Worm (Caenorhabditis elegans) whole organism, L2 larva: ENCODE results near the gene vab-3.

ENCODE experiments used
- C34F6.9 ChIP-seq: fragments of 150-350 bp; optimal IDR thresholded peaks from 2 replicates; lab custom pipeline; 2014; ENCODE audit warnings: missing biosample characterization, missing genetic modification characterization
- F13H6.1 ChIP-seq: sonication (generic microtip); optimal IDR thresholded peaks from 2 replicates; lab custom pipeline; 2016; ENCODE audit warnings: missing genetic modification characterization, missing compliant biosample characterization
- R02D3.7 ChIP-seq: fragments of 150-350 bp; optimal IDR thresholded peaks from 2 replicates; lab custom pipeline; 2014; ENCODE audit warnings: missing biosample characterization, missing genetic modification characterization
- Y55F3AM.14 ChIP-seq: fragments of 200-800 bp; sonication (Bioruptor generic); optimal IDR thresholded peaks from 2 replicates; lab custom pipeline; 2018; ENCODE audit warnings: mild to moderate bottlenecking, missing genetic modification characterization, missing compliant biosample characterization
- ZK546.5 ChIP-seq: sonication (generic microtip); optimal IDR thresholded peaks from 2 replicates; lab custom pipeline; 2017; ENCODE audit warnings: missing biosample characterization, missing genetic modification characterization
- alr-1 ChIP-seq: fragments of 150-350 bp; optimal IDR thresholded peaks from 2 replicates; lab custom pipeline; 2014; ENCODE audit warnings: missing biosample characterization, missing genetic modification characterization
- aly-2 ChIP-seq: fragments of 150-350 bp; optimal IDR thresholded peaks from 2 replicates; lab custom pipeline; 2014; ENCODE audit warnings: missing biosample characterization, missing genetic modification characterization
- ama-1 ChIP-seq: fragments of 150-350 bp; optimal IDR thresholded peaks from 2 replicates; lab custom pipeline; 2018; ENCODE audit warnings: inconsistent platforms
- blmp-1 ChIP-seq: sonication (generic microtip); optimal IDR thresholded peaks from 2 replicates; lab custom pipeline; 2017; ENCODE audit warnings: missing genetic modification characterization, mild to moderate bottlenecking, missing compliant biosample characterization, antibody characterized with exemption, moderate library complexity; ENCODE audit not compliant: insufficient read depth
- ceh-16 ChIP-seq: fragments of 150-350 bp; optimal IDR thresholded peaks from 2 replicates; lab custom pipeline; 2014; ENCODE audit warnings: missing biosample characterization, missing genetic modification characterization
- ceh-82 ChIP-seq: fragments of 150-350 bp; optimal IDR thresholded peaks from 2 replicates; lab custom pipeline; 2014; ENCODE audit warnings: missing biosample characterization, missing genetic modification characterization
- crh-2 ChIP-seq: sonication (generic microtip); optimal IDR thresholded peaks from 2 replicates; lab custom pipeline; 2017; ENCODE audit warnings: missing biosample characterization, missing genetic modification characterization
- dmd-4 ChIP-seq: sonication (generic microtip); optimal IDR thresholded peaks from 2 replicates; lab custom pipeline; 2017; ENCODE audit warnings: missing biosample characterization, missing genetic modification characterization
- egl-27 ChIP-seq: sonication (generic microtip); optimal IDR thresholded peaks from 3 replicates; lab custom pipeline; 2017; ENCODE audit warnings: missing biosample characterization, missing genetic modification reagents, missing genetic modification characterization
- elt-1 ChIP-seq: fragments of 150-350 bp; optimal IDR thresholded peaks from 2 replicates; lab custom pipeline; 2014; ENCODE audit warnings: missing biosample characterization, missing genetic modification characterization
- elt-3 ChIP-seq: sonication (generic microtip); optimal IDR thresholded peaks from 2 replicates; lab custom pipeline; 2017; ENCODE audit warnings: missing biosample characterization, missing genetic modification characterization
- fos-1 ChIP-seq: fragments of 150-350 bp; optimal IDR thresholded peaks from 2 replicates; lab custom pipeline; 2014; ENCODE audit warnings: missing biosample characterization, missing genetic modification characterization
- gmeb-1 ChIP-seq: fragments of 150-350 bp; optimal IDR thresholded peaks from 2 replicates; lab custom pipeline; 2014; ENCODE audit warnings: missing biosample characterization, missing genetic modification characterization
- lin-11 ChIP-seq: fragments of 150-350 bp; sonication (generic microtip); optimal IDR thresholded peaks from 2 replicates; lab custom pipeline; 2014; ENCODE audit warnings: missing biosample characterization, missing genetic modification characterization, inconsistent platforms, mixed read lengths
- lin-13 ChIP-seq: fragments of 150-350 bp; optimal IDR thresholded peaks from 2 replicates; lab custom pipeline; 2014; ENCODE audit warnings: missing biosample characterization, missing genetic modification reagents, missing genetic modification characterization
- lin-39 ChIP-seq: fragments of 150-350 bp; optimal IDR thresholded peaks from 2 replicates; lab custom pipeline; 2014; ENCODE audit warnings: missing biosample characterization, missing genetic modification reagents, missing genetic modification characterization
- lsy-2 ChIP-seq, 2 experiments: fragments of 150-350 bp in 1 of 2; sonication (generic microtip) in 1 of 2; optimal IDR thresholded peaks; 2 replicates each; lab custom pipeline; 2014 to 2017; ENCODE audit warnings: missing biosample characterization in 2 of 2, missing genetic modification characterization in 2 of 2
- mab-5 ChIP-seq: fragments of 150-350 bp; optimal IDR thresholded peaks from 2 replicates; lab custom pipeline; 2014; ENCODE audit warnings: missing biosample characterization, missing genetic modification characterization
- mbf-1 ChIP-seq: sonication (generic microtip); optimal IDR thresholded peaks from 2 replicates; lab custom pipeline; 2017; ENCODE audit warnings: missing biosample characterization, missing genetic modification characterization
- mdl-1 ChIP-seq, 2 experiments: fragments of 150-350 bp in 1 of 2; sonication (generic microtip) in 1 of 2; optimal IDR thresholded peaks; 2 replicates each; lab custom pipeline; 2017; ENCODE audit warnings: missing biosample characterization in 2 of 2, missing genetic modification characterization in 2 of 2
- nhr-10 ChIP-seq: sonication (generic microtip); optimal IDR thresholded peaks from 2 replicates; lab custom pipeline; 2017; ENCODE audit warnings: missing biosample characterization, missing genetic modification characterization
- nhr-11 ChIP-seq: fragments of 150-350 bp; optimal IDR thresholded peaks from 2 replicates; lab custom pipeline; 2014; ENCODE audit warnings: missing biosample characterization, missing genetic modification characterization
- nhr-12 ChIP-seq: fragments of 150-350 bp; optimal IDR thresholded peaks from 2 replicates; lab custom pipeline; 2014; ENCODE audit warnings: missing biosample characterization, missing genetic modification characterization
- nhr-129 ChIP-seq: fragments of 150-350 bp; optimal IDR thresholded peaks from 2 replicates; lab custom pipeline; 2014; ENCODE audit warnings: missing biosample characterization, missing genetic modification characterization
- nhr-21 ChIP-seq: fragments of 150-350 bp; optimal IDR thresholded peaks from 2 replicates; lab custom pipeline; 2014; ENCODE audit warnings: missing biosample characterization, missing genetic modification characterization
- nhr-23 ChIP-seq: fragments of 150-350 bp; optimal IDR thresholded peaks from 2 replicates; lab custom pipeline; 2014; ENCODE audit warnings: missing biosample characterization, missing genetic modification reagents, missing genetic modification characterization
- nhr-237 ChIP-seq: fragments of 150-350 bp; optimal IDR thresholded peaks from 2 replicates; lab custom pipeline; 2014; ENCODE audit warnings: missing biosample characterization, missing genetic modification characterization
- nhr-25 ChIP-seq: fragments of 150-350 bp; sonication (generic microtip); optimal IDR thresholded peaks from 3 replicates; lab custom pipeline; 2014; ENCODE audit warnings: missing biosample characterization, missing genetic modification characterization
- nhr-6 ChIP-seq: fragments of 150-350 bp; optimal IDR thresholded peaks from 2 replicates; lab custom pipeline; 2014; ENCODE audit warnings: missing biosample characterization, missing genetic modification characterization
- nhr-77 ChIP-seq: fragments of 150-350 bp; optimal IDR thresholded peaks from 2 replicates; lab custom pipeline; 2014; ENCODE audit warnings: missing biosample characterization, missing genetic modification characterization
- peb-1 ChIP-seq: fragments of 150-350 bp; optimal IDR thresholded peaks from 2 replicates; lab custom pipeline; 2014; ENCODE audit warnings: missing biosample characterization, missing genetic modification characterization
- sem-4 ChIP-seq: fragments of 150-350 bp; optimal IDR thresholded peaks from 2 replicates; lab custom pipeline; 2014; ENCODE audit warnings: missing biosample characterization, missing genetic modification reagents, missing genetic modification characterization
- skn-1 ChIP-seq: sonication (generic microtip); optimal IDR thresholded peaks from 2 replicates; lab custom pipeline; 2017; ENCODE audit warnings: missing biosample characterization, missing genetic modification characterization
- sma-3 ChIP-seq: sonication (generic microtip); optimal IDR thresholded peaks from 2 replicates; lab custom pipeline; 2016; ENCODE audit warnings: missing genetic modification reagents, missing genetic modification characterization, missing compliant biosample characterization
- sma-9 ChIP-seq, 2 experiments: fragments of 150-350 bp in 1 of 2; sonication (generic microtip) in 1 of 2; optimal IDR thresholded peaks; 2 replicates each; lab custom pipeline; 2014 to 2016; ENCODE audit warnings: missing genetic modification characterization in 2 of 2, mild to moderate bottlenecking in 1 of 2, missing biosample characterization in 1 of 2, missing compliant biosample characterization in 1 of 2, missing genetic modification reagents in 1 of 2, moderate library complexity in 1 of 2
- snpc-4 ChIP-seq: fragments of 150-350 bp; optimal IDR thresholded peaks from 2 replicates; lab custom pipeline; 2014; ENCODE audit warnings: missing biosample characterization, missing genetic modification characterization
- unc-39 ChIP-seq: fragments of 150-350 bp; optimal IDR thresholded peaks from 2 replicates; lab custom pipeline; 2014; ENCODE audit warnings: missing biosample characterization, missing genetic modification characterization
- unc-55 ChIP-seq: fragments of 150-350 bp; sonication (generic microtip); optimal IDR thresholded peaks from 3 replicates; lab custom pipeline; 2014; ENCODE audit warnings: missing biosample characterization, missing genetic modification reagents, missing genetic modification characterization
- unc-62 ChIP-seq: fragments of 150-350 bp; optimal IDR thresholded peaks from 2 replicates; lab custom pipeline; 2014; ENCODE audit warnings: missing biosample characterization, missing genetic modification reagents, missing genetic modification characterization
- zag-1 ChIP-seq: fragments of 150-350 bp; optimal IDR thresholded peaks from 2 replicates; lab custom pipeline; 2014; ENCODE audit warnings: missing biosample characterization, missing genetic modification characterization
- ztf-1 ChIP-seq: fragments of 200-800 bp; sonication (Bioruptor generic); conservative IDR thresholded peaks from 2 replicates; pipeline ENCODE4 v1.3.6; 2022; ENCODE audit warnings: missing genetic modification characterization, missing compliant biosample characterization
- ztf-11 ChIP-seq: sonication (generic microtip); optimal IDR thresholded peaks from 2 replicates; lab custom pipeline; 2017; ENCODE audit warnings: missing biosample characterization, missing genetic modification characterization
- ztf-4 ChIP-seq: fragments of 150-350 bp; optimal IDR thresholded peaks from 2 replicates; lab custom pipeline; 2014; ENCODE audit warnings: missing biosample characterization, missing genetic modification characterization

vab-3 gene

ce11 chrX:10566775-10567174 lies 67.1 kb downstream of the vab-3 start (continued):
- TF ChIP-seq ZK546.5 (tag; lab: Kevin White, UChicago) (no peak), egl-27 (tag; lab: Kevin White, UChicago) (no peak), lin-11 (no peak), zag-1 (no peak), nhr-11 (tag; lab: Kevin White, UChicago) (no peak), lin-13 (GFP tag; lab: Kevin White, UChicago) (peak; percentile 9), sem-4 (tag; lab: Kevin White, UChicago) (no peak), ceh-82 (tag; lab: Kevin White, UChicago) (no peak), fos-1 (peak; percentile 56), unc-62 (GFP tag; lab: Kevin White, UChicago) (no peak), ztf-1 (no peak), alr-1 (tag; lab: Kevin White, UChicago) (no peak), nhr-25 (no peak), lin-39 (tag; lab: Kevin White, UChicago) (no peak), ztf-11 (no peak), C34F6.9 (tag; lab: Kevin White, UChicago) (peak; percentile 33), gmeb-1 (tag; lab: Kevin White, UChicago) (peak; percentile 48), mbf-1 (tag; lab: Kevin White, UChicago) (no peak)
- TF ChIP-seq, all 48 proteins: peak for 11

DNA sequence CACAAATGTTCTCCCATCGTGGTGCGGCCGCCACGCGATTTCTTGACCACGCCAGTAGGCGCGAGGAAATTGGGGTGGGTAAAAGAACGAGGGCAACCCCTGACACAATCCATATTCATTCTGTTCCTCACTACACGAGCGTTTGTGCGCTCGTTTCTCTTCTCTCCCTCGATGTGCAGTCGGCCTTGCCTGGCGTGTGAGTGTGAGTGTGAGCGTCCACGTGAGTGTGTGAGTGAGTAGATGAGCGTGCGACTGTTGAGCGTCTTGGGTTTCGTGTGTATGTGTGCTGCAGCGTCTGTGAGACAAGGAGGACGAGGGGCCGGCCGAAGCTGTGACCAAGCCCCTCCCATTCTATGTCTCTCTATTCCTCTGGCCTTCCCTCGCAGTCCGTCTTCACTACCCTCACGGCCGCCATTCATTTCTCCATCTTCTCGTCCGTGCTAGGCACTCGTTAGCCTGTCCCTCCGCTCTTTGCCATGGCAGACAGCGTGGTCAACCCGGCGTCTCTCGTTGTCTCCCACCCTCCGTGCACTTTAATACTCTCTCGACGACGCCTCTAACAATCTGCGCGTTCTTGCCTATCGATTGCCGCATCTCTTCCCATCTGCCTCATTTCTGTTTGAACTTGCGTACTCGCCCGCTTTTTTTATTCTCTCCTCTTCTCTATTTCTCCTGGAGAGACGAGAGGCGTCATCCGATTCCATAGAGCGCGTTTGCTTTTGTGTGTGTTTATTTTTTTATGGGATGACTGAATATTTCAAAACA lies 68.9 kb downstream of the vab-3 start:
- TF ChIP-seq mbf-1 (tag; lab: Kevin White, UChicago) (peak; percentile 8), ceh-16 (tag; lab: Kevin White, UChicago) (peak; percentile 89), ztf-11 (peak; percentile 81), ztf-4 (tag; lab: Kevin White, UChicago) (peak; percentile 53), unc-39 (tag; lab: Kevin White, UChicago) (peak; percentile 78), nhr-129 (tag; lab: Kevin White, UChicago) (peak; percentile 91), lin-13 (GFP tag; lab: Kevin White, UChicago) (peak; percentile 88), ceh-82 (tag; lab: Kevin White, UChicago) (peak; percentile 41), skn-1 (tag; lab: Kevin White, UChicago) (peak; percentile 47), nhr-23 (tag; lab: Kevin White, UChicago) (no peak), nhr-12 (tag; lab: Kevin White, UChicago) (no peak), lin-11 (peak; percentile 80), Y55F3AM.14 (peak; percentile 87), unc-62 (GFP tag; lab: Kevin White, UChicago) (peak; percentile 31), nhr-25 (peak; percentile 93), sma-9 (GFP tag; optimal IDR thresholded peaks at IDR 0.05; lab: Kevin White, UChicago) (peak; percentile 95), sma-9 (tag; optimal IDR thresholded peaks at IDR 0.05; lab: Kevin White, UChicago) (no peak), crh-2 (tag; lab: Kevin White, UChicago) (peak; percentile 96), blmp-1 (tag; lab: Kevin White, UChicago) (peak; percentile 29), elt-3 (tag; lab: Kevin White, UChicago) (no peak), nhr-77 (tag; lab: Kevin White, UChicago) (peak; percentile 28), R02D3.7 (tag; lab: Kevin White, UChicago) (no peak), F13H6.1 (tag; lab: Kevin White, UChicago) (peak; percentile 100), egl-27 (tag; lab: Kevin White, UChicago) (peak; percentile 93), mdl-1 (tag; optimal IDR thresholded peaks at IDR 0.05; lab: Kevin White, UChicago) (peak; percentile 86 to 98), elt-1 (tag; lab: Kevin White, UChicago) (no peak), aly-2 (tag; lab: Kevin White, UChicago) (no peak), C34F6.9 (tag; lab: Kevin White, UChicago) (peak; percentile 95), peb-1 (tag; lab: Kevin White, UChicago) (peak; percentile 96), fos-1 (peak; percentile 87), gmeb-1 (tag; lab: Kevin White, UChicago) (peak; percentile 67), nhr-21 (peak; percentile 95), snpc-4 (peak; percentile 59), dmd-4 (tag; lab: Kevin White, UChicago) (no peak), unc-55 (GFP tag; lab: Kevin White, UChicago) (peak; percentile 94), alr-1 (tag; lab: Kevin White, UChicago) (peak; percentile 81), nhr-6 (tag; lab: Kevin White, UChicago) (peak; percentile 89), sem-4 (tag; lab: Kevin White, UChicago) (peak; percentile 92), mab-5 (tag; lab: Kevin White, UChicago) (peak; percentile 88), lsy-2 (tag; optimal IDR thresholded peaks at IDR 0.05; lab: Kevin White, UChicago) (peak; percentile 64 to 88), nhr-237 (tag; lab: Kevin White, UChicago) (peak; percentile 66), ztf-1 (no peak), nhr-11 (tag; lab: Kevin White, UChicago) (peak; percentile 68), nhr-10 (tag; lab: Kevin White, UChicago) (peak; percentile 75), ama-1 (lab: Kevin White, UChicago) (peak; percentile 92), zag-1 (peak; percentile 84), lin-39 (tag; lab: Kevin White, UChicago) (peak; percentile 33), sma-3 (GFP tag; lab: Kevin White, UChicago) (peak; percentile 96), ZK546.5 (tag; lab: Kevin White, UChicago) (peak; percentile 38)
